Fruit fly (Drosophila melanogaster) whole organism, prepupa: ENCODE results near the gene CG43218.

Experiments
- CG10669 ChIP-seq: fragments of 200-800 bp; sonication (Bioruptor generic); optimal IDR thresholded peaks from 3 replicates; lab custom pipeline; 2018; ENCODE audit warnings: missing biosample characterization, mild to moderate bottlenecking, missing genetic modification characterization, moderate library complexity
- CG11762 ChIP-seq: fragments of 200-800 bp; sonication (Bioruptor generic); optimal IDR thresholded peaks from 3 replicates; lab custom pipeline; 2016; ENCODE audit warnings: missing biosample characterization, missing genetic modification characterization; ENCODE audit not compliant: insufficient read depth
- CG15336 ChIP-seq: fragments of 200-800 bp; sonication (Bioruptor generic); IDR thresholded peaks from 2 replicates; pipeline ENCODE4 v1.3.6; 2022; ENCODE audit warnings: missing biosample characterization, missing genetic modification characterization
- CG34406 ChIP-seq: fragments of 200-800 bp; sonication (Bioruptor generic); optimal IDR thresholded peaks from 3 replicates; lab custom pipeline; 2016; ENCODE audit warnings: missing biosample characterization, missing genetic modification characterization
- CG3919 ChIP-seq: fragments of 200-800 bp; sonication (Bioruptor generic); optimal IDR thresholded peaks from 3 replicates; lab custom pipeline; 2016; ENCODE audit warnings: missing biosample characterization, missing genetic modification characterization
- CG4318 ChIP-seq: fragments of 200-800 bp; sonication (Bioruptor generic); optimal IDR thresholded peaks from 3 replicates; lab custom pipeline; 2017; ENCODE audit warnings: missing biosample characterization, mild to moderate bottlenecking, missing genetic modification characterization
- CG6276 ChIP-seq: fragments of 200-800 bp; sonication (Bioruptor generic); optimal IDR thresholded peaks from 2 replicates; lab custom pipeline; 2017; ENCODE audit warnings: missing biosample characterization, mild to moderate bottlenecking, missing genetic modification characterization
- CG6792 ChIP-seq: fragments of 200-800 bp; sonication (Bioruptor generic); optimal IDR thresholded peaks from 3 replicates; lab custom pipeline; 2016; ENCODE audit warnings: missing biosample characterization, missing genetic modification characterization
- Met ChIP-seq: fragments of 200-800 bp; sonication (Bioruptor generic); optimal IDR thresholded peaks from 3 replicates; lab custom pipeline; 2016; ENCODE audit warnings: missing biosample characterization, missing genetic modification characterization
- Smox ChIP-seq: fragments of 200-800 bp; sonication (Bioruptor generic); optimal IDR thresholded peaks from 3 replicates; lab custom pipeline; 2016; ENCODE audit warnings: missing biosample characterization, missing genetic modification characterization
- Sox102F ChIP-seq: fragments of 200-800 bp; sonication (Bioruptor generic); optimal IDR thresholded peaks from 2 replicates; lab custom pipeline; 2016; ENCODE audit warnings: missing biosample characterization, mild to moderate bottlenecking, missing genetic modification characterization
- Sox15 ChIP-seq: fragments of 200-800 bp; sonication (Bioruptor generic); optimal IDR thresholded peaks from 3 replicates; lab custom pipeline; 2016; ENCODE audit warnings: missing biosample characterization, missing genetic modification characterization
- cyc ChIP-seq: fragments of 200-800 bp; sonication (Bioruptor generic); optimal IDR thresholded peaks from 3 replicates; lab custom pipeline; 2016; ENCODE audit warnings: missing biosample characterization, missing genetic modification characterization
- pdm3 ChIP-seq: fragments of 200-800 bp; sonication (Bioruptor generic); optimal IDR thresholded peaks from 3 replicates; lab custom pipeline; 2016; ENCODE audit warnings: missing biosample characterization, missing genetic modification characterization

DNA sequence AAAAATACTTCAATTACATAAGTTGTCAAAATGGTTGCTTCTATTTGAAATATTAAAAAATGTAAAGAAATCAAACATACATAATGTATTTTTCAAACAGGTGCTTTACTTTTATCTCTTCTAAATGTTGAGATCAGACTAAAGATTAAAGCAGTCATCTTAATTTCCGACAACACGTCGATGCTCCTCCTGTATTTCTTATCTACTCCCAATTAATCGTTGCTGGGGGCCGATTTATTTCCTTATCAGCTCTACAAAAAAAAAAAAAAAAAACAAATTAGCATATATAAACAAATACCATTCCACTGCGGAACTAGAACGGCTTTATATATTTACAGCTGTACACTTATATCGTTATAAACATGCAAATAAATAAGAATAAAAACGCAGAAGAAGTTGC is 23.9 kb downstream of the CG43218 start:
- TF ChIP-seq CG6792 (GFP tag; lab: Kevin White, UChicago) (no peak), Sox102F (no peak), CG6276 (no peak), CG15336 (no peak), CG4318 (GFP tag; lab: Kevin White, UChicago) (no peak), CG3919 (GFP tag; lab: Kevin White, UChicago) (no peak), pdm3 (GFP tag; lab: Kevin White, UChicago) (no peak), Met (GFP tag; lab: Kevin White, UChicago) (no peak), Smox (GFP tag; lab: Kevin White, UChicago) (no peak), CG11762 (GFP tag; lab: Kevin White, UChicago) (no peak), Sox15 (GFP tag; lab: Kevin White, UChicago) (no peak), cyc (GFP tag; lab: Kevin White, UChicago) (no peak), CG10669 (GFP tag; lab: Kevin White, UChicago) (no peak), CG34406 (GFP tag; lab: Kevin White, UChicago) (no peak)
